Worm (Caenorhabditis elegans): ENCODE measurements around the gene lec-8.

DNA sequence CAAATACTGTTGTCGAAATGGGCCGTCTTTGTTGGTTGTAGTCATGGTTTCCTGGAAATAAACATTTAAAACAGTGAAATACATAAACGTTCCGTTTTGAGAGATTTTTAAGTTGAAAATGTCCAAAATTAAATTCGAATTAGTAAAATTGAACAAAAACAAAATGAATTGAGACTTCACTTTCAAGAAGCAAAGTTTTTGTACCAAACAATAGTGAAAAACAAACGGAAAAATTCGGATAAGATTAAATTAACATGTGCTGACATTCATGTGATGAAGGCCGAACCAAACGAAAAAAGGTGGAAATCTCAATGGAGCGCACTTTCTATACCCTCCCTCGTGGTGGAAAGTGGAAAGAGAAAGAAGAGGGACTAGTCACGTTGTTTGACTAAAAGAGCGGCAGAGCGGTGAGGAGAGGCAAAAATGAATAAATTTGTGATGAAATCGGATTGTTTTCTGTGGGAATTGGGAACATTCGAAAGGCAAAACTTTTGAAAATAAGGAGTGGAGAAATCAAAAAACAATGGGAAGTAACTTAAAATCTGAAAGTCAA, 12.3 kb upstream of the lec-8 start, which contains the start of gene ipla-2:
- TF ChIP-seq nhr-11 (tag; optimal IDR thresholded peaks at IDR 0.05), result no peak
- TF ChIP-seq dve-1 (tag; optimal IDR thresholded peaks at IDR 0.05), result no peak

Data from whole organism, late embryonic.